Worm (Caenorhabditis elegans): ENCODE measurements around the gene F20C5.11.

DNA sequence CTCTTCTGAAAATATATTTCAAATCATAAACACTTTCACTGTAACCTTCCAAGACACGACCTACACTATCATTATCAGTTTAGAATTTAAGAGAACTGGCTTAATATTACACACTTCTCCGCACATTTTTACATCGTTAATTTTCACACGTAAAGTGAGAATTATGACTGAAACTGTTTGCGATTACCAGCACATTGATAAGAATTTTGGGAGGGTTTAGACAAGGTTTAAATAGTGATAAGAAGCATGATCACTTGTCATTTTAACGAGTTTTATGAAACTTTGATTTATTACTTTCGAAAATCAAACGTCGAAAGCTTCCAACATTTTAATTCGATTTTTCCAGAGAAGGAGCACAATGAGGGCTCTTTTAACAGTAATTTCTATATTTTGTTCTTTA, 31.3 kb downstream of the F20C5.11 start, which contains the start of gene F21D5.3:
- TF ChIP-seq K12H6.12 (tag; optimal IDR thresholded peaks at IDR 0.05) (no peak), ceh-91 (GFP tag; IDR thresholded peaks at IDR 0.05) (no peak), pbrm-1 (GFP tag; IDR thresholded peaks at IDR 0.05) (no peak), pha-4 (tag; optimal IDR thresholded peaks at IDR 0.05) (no peak), unc-62 (GFP tag; optimal IDR thresholded peaks at IDR 0.05) (no peak), rpc-1 (optimal IDR thresholded peaks at IDR 0.05) (no peak), rpc-1 (tag; optimal IDR thresholded peaks at IDR 0.05) (no peak), sptf-2 (GFP tag; optimal IDR thresholded peaks at IDR 0.05) (no peak), bed-1 (GFP tag; IDR thresholded peaks at IDR 0.05) (no peak), snpc-4 (GFP tag; optimal IDR thresholded peaks at IDR 0.05) (peak; percentile 1), snpc-4 (tag; optimal IDR thresholded peaks at IDR 0.05) (no peak), gei-17 (GFP tag; optimal IDR thresholded peaks at IDR 0.05) (no peak)
